Fruit fly (Drosophila melanogaster): ENCODE measurements around the gene CG7131.

DNA sequence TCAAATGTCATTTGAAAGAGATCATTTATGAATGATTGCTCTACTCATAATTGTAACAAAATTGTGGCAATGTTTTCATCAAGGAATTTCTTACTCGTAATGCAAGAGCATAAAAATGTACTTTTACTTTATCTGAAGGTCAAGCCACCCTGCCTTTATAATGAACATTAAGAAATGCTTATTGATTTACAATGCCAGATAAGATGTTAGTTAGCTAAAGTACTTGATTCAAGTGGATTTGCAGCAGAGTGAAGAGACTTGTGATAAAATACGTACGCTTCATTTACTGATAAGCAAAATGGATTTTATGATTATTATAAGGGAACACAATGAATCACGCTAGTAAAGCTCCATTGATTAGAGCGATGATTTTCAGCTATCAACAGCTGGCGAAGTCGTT lies 3.3 kb upstream of the CG7131 start:
- TF ChIP-seq Clk (GFP tag; optimal IDR thresholded peaks at IDR 0.05) (no peak), pad (GFP tag; optimal IDR thresholded peaks at IDR 0.05) (no peak), CG14711 (tag; optimal IDR thresholded peaks at IDR 0.05) (no peak), ovo (GFP tag; optimal IDR thresholded peaks at IDR 0.05) (no peak), CG7101 (tag; optimal IDR thresholded peaks at IDR 0.05) (no peak), CG12768 (GFP tag; optimal IDR thresholded peaks at IDR 0.05) (no peak), CG33017 (tag; optimal IDR thresholded peaks at IDR 0.05) (no peak), cic (GFP tag; optimal IDR thresholded peaks at IDR 0.05) (peak; percentile 48), CG5204 (GFP tag; optimal IDR thresholded peaks at IDR 0.05) (no peak), Crg-1 (GFP tag; optimal IDR thresholded peaks at IDR 0.05) (no peak), kay (GFP tag; ENCODE audit: borderline replicate concordance) (no peak), tj (GFP tag; optimal IDR thresholded peaks at IDR 0.05) (no peak)
